Worm (Caenorhabditis elegans): ENCODE data around the gene ocr-2.

- TF ChIP-seq unc-120 (tag; optimal IDR thresholded peaks at IDR 0.05; ENCODE audit: poor library complexity, severe bottlenecking) (no peak), tbx-8 (GFP tag; optimal IDR thresholded peaks at IDR 0.05) (no peak), nhr-28 (tag; optimal IDR thresholded peaks at IDR 0.05) (no peak), elt-3 (tag; optimal IDR thresholded peaks at IDR 0.05) (no peak), mls-2 (tag; optimal IDR thresholded peaks at IDR 0.05) (no peak), nhr-76 (tag; optimal IDR thresholded peaks at IDR 0.05) (no peak), ztf-11 (tag; optimal IDR thresholded peaks at IDR 0.05) (no peak), flh-1 (GFP tag; optimal IDR thresholded peaks at IDR 0.05) (no peak), mep-1 (tag; optimal IDR thresholded peaks at IDR 0.05) (no peak), elt-1 (tag; optimal IDR thresholded peaks at IDR 0.05; ENCODE audit: borderline replicate concordance, insufficient read depth) (no peak), lsy-2 (tag; optimal IDR thresholded peaks at IDR 0.05) (no peak), snpc-4 (tag; optimal IDR thresholded peaks at IDR 0.05) (no peak), unc-39 (tag; optimal IDR thresholded peaks at IDR 0.05) (no peak), nhr-2 (tag; optimal IDR thresholded peaks at IDR 0.05) (no peak)
Observed at ce11 chrIV:8239584-8239983, 19.7 kb upstream of the ocr-2 start.
